Worm (Caenorhabditis elegans) whole organism, L2 larva: ENCODE data around the gene T03G6.1.

Experiments
- lin-39 ChIP-seq: fragments of 150-350 bp; optimal IDR thresholded peaks from 2 replicates; lab custom pipeline; 2014; ENCODE audit warnings: missing biosample characterization, missing genetic modification reagents, missing genetic modification characterization
- nhr-11 ChIP-seq: fragments of 150-350 bp; optimal IDR thresholded peaks from 2 replicates; lab custom pipeline; 2014; ENCODE audit warnings: missing biosample characterization, missing genetic modification characterization
- skn-1 ChIP-seq: sonication (generic microtip); optimal IDR thresholded peaks from 2 replicates; lab custom pipeline; 2017; ENCODE audit warnings: missing biosample characterization, missing genetic modification characterization
- unc-62 ChIP-seq: fragments of 150-350 bp; optimal IDR thresholded peaks from 2 replicates; lab custom pipeline; 2014; ENCODE audit warnings: missing biosample characterization, missing genetic modification reagents, missing genetic modification characterization

DNA sequence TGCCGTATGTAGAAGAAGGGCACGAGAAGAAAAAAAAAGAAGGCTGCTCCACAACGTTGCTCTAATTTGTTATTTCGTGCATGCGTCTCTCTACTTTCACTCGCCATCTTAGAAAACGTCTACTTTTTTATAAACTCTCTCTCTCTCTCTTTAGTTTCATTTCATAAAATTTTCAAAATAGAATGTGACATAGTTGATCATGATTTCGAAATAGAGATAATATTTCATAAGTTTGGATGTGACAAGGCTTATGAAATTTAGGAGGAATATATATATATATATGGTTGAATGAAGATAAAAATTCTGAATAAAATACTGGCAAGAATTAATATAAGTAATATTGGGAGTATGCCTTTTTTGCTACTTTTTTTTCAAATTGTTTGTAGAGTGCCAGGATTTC lies 33.1 kb downstream of the T03G6.1 start:
- TF ChIP-seq unc-62 (GFP tag; lab: Kevin White, UChicago) (no peak), skn-1 (no peak), lin-39 (tag; lab: Kevin White, UChicago) (no peak), nhr-11 (tag; lab: Kevin White, UChicago) (no peak)
